Fruit fly (Drosophila melanogaster): Measurements from ENCODE around the gene CG10435.
A peak's percentile ranks its signal among the peaks of the same experiment; 100 is the strongest.

DNA sequence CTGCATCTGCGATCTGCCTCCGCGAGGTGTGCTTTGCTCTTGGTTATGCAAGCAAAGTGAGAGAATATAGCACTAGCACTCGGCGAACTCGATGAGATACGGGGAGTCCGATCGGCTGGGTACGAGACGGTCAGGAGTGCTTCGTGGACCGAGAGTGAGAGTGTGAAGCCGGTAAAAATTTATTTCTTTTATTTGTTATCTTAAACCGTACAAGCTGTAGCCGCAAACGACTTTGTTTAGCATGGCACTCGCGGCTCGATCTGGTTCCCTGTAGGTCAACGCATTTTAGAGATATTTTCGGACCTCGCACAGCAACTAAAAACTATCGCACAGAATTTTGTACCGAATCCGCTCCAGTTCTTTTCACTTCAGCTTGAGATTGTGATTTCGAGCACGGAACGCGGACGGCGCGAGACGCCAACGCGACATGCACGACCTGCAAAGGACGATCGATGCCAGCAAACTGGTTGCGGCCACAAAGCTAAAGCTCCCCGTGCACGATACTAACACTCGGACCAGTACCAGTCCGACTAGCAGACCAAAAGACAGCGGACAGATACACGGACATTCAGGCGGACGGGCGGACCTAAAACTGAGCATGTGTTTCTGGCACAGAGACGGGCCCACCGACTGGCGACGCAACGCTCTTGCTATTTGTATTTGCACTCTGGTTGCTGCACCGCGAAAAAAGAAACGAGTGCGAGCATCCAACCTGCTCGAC lies 46.3 kb downstream of the CG10435 start:
- peak; percentile 16 for TF ChIP-seq Lpt (GFP tag; optimal IDR thresholded peaks at IDR 0.05)
- no peak for TF ChIP-seq CG31627 (GFP tag; optimal IDR thresholded peaks at IDR 0.05)
- peak; percentile 100 for TF ChIP-seq dsx (GFP tag; optimal IDR thresholded peaks at IDR 0.05; ENCODE audit: poor library complexity, severe bottlenecking)
- no peak for TF ChIP-seq Ets96B (tag; optimal IDR thresholded peaks at IDR 0.05)
- TF ChIP-seq topi (GFP tag; optimal IDR thresholded peaks at IDR 0.05): no peak
- TF ChIP-seq Hr39 (GFP tag; optimal IDR thresholded peaks at IDR 0.05): no peak
- no peak for TF ChIP-seq cyc (GFP tag; optimal IDR thresholded peaks at IDR 0.05)
- TF ChIP-seq salr (GFP tag; optimal IDR thresholded peaks at IDR 0.05): no peak
- TF ChIP-seq CG8632 (GFP tag; optimal IDR thresholded peaks at IDR 0.05): no peak
- peak; percentile 25 for TF ChIP-seq CG15336 (GFP tag; IDR thresholded peaks at IDR 0.05)
- TF ChIP-seq acj6 (GFP tag; optimal IDR thresholded peaks at IDR 0.05): no peak
- no peak for TF ChIP-seq Sox15 (GFP tag; optimal IDR thresholded peaks at IDR 0.05)
- no peak for TF ChIP-seq Sox102F (GFP tag; optimal IDR thresholded peaks at IDR 0.05)
- no peak for TF ChIP-seq Eip93F (GFP tag; optimal IDR thresholded peaks at IDR 0.05)

Measured in whole organism, prepupa.